Fruit fly (Drosophila melanogaster) whole organism, wandering third instar larva: ENCODE results near the gene eg.

Experiments
- Abd-B ChIP-seq: fragments of >200 bp; optimal IDR thresholded peaks from 2 replicates; lab custom pipeline; 2017; ENCODE audit warnings: missing biosample characterization, missing genetic modification characterization
- CG32264 ChIP-seq: fragments of 200-800 bp; sonication (Bioruptor generic); optimal IDR thresholded peaks from 2 replicates; lab custom pipeline; 2016; ENCODE audit warnings: missing biosample characterization, missing genetic modification characterization
- Dfd ChIP-seq: fragments of >200 bp; optimal IDR thresholded peaks from 2 replicates; lab custom pipeline; 2017; ENCODE audit warnings: missing biosample characterization, missing genetic modification characterization
- Mio ChIP-seq: sonication (Bioruptor generic); optimal IDR thresholded peaks from 2 replicates; lab custom pipeline; 2016; ENCODE audit warnings: missing biosample characterization, missing genetic modification characterization
- N ChIP-seq: fragments of >200 bp; optimal IDR thresholded peaks from 2 replicates; lab custom pipeline; 2018; ENCODE audit warnings: missing biosample characterization, missing external identifiers, missing genetic modification characterization
- OdsH ChIP-seq: fragments of 200-800 bp; sonication (Bioruptor generic); optimal IDR thresholded peaks from 2 replicates; lab custom pipeline; 2016; ENCODE audit warnings: missing biosample characterization, mild to moderate bottlenecking, missing genetic modification characterization
- Vsx2 ChIP-seq: fragments of 200-300, 225-300 bp; sonication (Bioruptor generic); optimal IDR thresholded peaks from 2 replicates; lab custom pipeline; 2018; ENCODE audit warnings: missing biosample characterization, missing genetic modification characterization; ENCODE audit not compliant: partially characterized antibody
- br ChIP-seq: fragments of 200-800 bp; sonication (Bioruptor generic); optimal IDR thresholded peaks from 2 replicates; lab custom pipeline; 2016; ENCODE audit warnings: missing biosample characterization, missing genetic modification characterization
- h ChIP-seq: fragments of 200-800 bp; sonication (Bioruptor generic); optimal IDR thresholded peaks from 3 replicates; lab custom pipeline; 2016; ENCODE audit warnings: missing biosample characterization, mild to moderate bottlenecking, missing genetic modification characterization
- pan ChIP-seq: fragments of >200 bp; optimal IDR thresholded peaks from 2 replicates; lab custom pipeline; 2017
- psq ChIP-seq: fragments of 200-800 bp; sonication (Bioruptor generic); optimal IDR thresholded peaks from 3 replicates; lab custom pipeline; 2017; ENCODE audit warnings: missing biosample characterization, mild to moderate bottlenecking, missing genetic modification characterization, moderate library complexity
- sage ChIP-seq: fragments of 200-800 bp; sonication (Bioruptor generic); optimal IDR thresholded peaks from 2 replicates; lab custom pipeline; 2016; ENCODE audit warnings: missing biosample characterization, mild to moderate bottlenecking, missing genetic modification characterization
- tai ChIP-seq: sonication (Bioruptor generic); optimal IDR thresholded peaks from 2 replicates; lab custom pipeline; 2016; ENCODE audit warnings: missing biosample characterization, missing genetic modification characterization
- usp ChIP-seq: fragments of >200 bp; optimal IDR thresholded peaks from 2 replicates; lab custom pipeline; 2017; ENCODE audit warnings: missing biosample characterization, missing genetic modification characterization

DNA sequence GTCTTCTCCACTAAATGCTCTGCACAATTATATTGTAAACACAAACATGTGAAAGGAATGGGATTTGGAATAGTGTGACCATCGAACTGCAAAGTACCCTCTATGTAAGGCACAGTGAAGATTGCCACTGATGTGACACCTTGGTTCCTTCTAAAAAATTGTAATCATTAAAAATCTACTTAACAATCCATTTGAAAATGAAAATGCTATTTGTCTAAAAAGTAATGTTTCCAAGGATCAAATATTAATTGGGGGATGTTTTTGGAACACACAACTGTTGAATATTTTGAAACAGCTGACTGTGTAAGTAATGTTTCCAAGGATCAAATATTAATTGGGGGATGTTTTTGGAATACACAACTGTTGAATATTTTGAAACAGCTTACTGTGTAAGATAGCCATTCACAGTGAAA, 19.7 kb downstream of the eg start, which contains the start of gene CG32448:
- TF ChIP-seq pan (lab: Kevin White, UChicago) (no peak), sage (GFP tag; lab: Kevin White, UChicago) (no peak), br (GFP tag; lab: Kevin White, UChicago) (peak; percentile 17), Abd-B (no peak), N (GFP tag; lab: Kevin White, UChicago) (no peak), h (peak; percentile 52), Vsx2 (GFP tag; lab: Kevin White, UChicago) (no peak), tai (GFP tag; lab: Kevin White, UChicago) (no peak), CG32264 (GFP tag; lab: Kevin White, UChicago) (no peak), usp (GFP tag; lab: Kevin White, UChicago) (no peak), psq (GFP tag; lab: Kevin White, UChicago) (peak; percentile 25), Mio (GFP tag; lab: Kevin White, UChicago) (no peak), Dfd (GFP tag; lab: Kevin White, UChicago) (no peak), OdsH (GFP tag; lab: Kevin White, UChicago) (peak; percentile 18)
